Worm (Caenorhabditis elegans): ENCODE results near the gene gbh-2.

- TF ChIP-seq ama-1 (optimal IDR thresholded peaks at IDR 0.05) (no peak), hmg-4 (GFP tag; optimal IDR thresholded peaks at IDR 0.05) (no peak), tbx-11 (GFP tag; IDR thresholded peaks at IDR 0.05) (no peak), sea-1 (GFP tag; conservative IDR thresholded peaks at IDR 0.05) (no peak), flt-1 (GFP tag; IDR thresholded peaks at IDR 0.05) (no peak), ets-7 (tag; optimal IDR thresholded peaks at IDR 0.05) (no peak), ceh-36 (tag; optimal IDR thresholded peaks at IDR 0.05) (no peak), ceh-13 (GFP tag; optimal IDR thresholded peaks at IDR 0.05) (no peak), scrt-1 (GFP tag; IDR thresholded peaks at IDR 0.05) (no peak), hmbx-1 (tag; optimal IDR thresholded peaks at IDR 0.05) (no peak), tra-4 (tag; optimal IDR thresholded peaks at IDR 0.05) (no peak)
Measured at ce11 chrII:8484546-8484945, 1.1 kb upstream of the gbh-2 start.
